Worm (Caenorhabditis elegans): ENCODE results near the gene wip-1.

DNA sequence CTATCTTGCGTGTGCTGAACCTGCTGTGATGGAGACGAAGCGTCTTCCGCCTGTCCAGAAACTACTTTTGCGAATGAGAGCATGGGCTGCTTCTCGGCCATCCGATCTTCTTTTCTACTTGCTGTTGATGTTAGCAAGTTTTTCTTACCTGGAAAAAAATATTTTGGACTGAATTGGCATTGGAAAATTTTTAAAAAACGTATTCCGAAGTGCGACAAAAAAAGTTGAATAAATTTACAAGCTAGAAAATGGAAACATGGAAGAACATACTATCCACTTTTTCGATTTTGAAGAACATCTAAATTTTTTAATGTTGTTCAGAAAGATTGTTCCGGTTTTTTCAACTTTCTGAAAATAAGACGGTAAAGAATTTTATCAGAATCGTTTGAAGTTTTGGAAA lies 889 bp upstream of the wip-1 start, which contains the start of gene larp-1:
- TF ChIP-seq cog-1 (tag; optimal IDR thresholded peaks at IDR 0.05) (no peak), klf-2 (GFP tag; conservative IDR thresholded peaks at IDR 0.05) (no peak), flt-1 (GFP tag; IDR thresholded peaks at IDR 0.05) (no peak), ztf-29 (GFP tag; IDR thresholded peaks at IDR 0.05) (no peak), ztf-23 (GFP tag; IDR thresholded peaks at IDR 0.05) (no peak), ref-1 (GFP tag; conservative IDR thresholded peaks at IDR 0.05) (no peak), tab-1 (GFP tag; IDR thresholded peaks at IDR 0.05) (no peak), T22C8.4 (GFP tag; IDR thresholded peaks at IDR 0.05) (no peak), med-1 (GFP tag; optimal IDR thresholded peaks at IDR 0.05; ENCODE audit: insufficient read depth) (no peak)

All from whole organism, midembryonic.